Fruit fly (Drosophila melanogaster) whole organism, embryonic: Measurements from ENCODE around the gene CG10862.

Experiments used
- CG11456 ChIP-seq: fragments of 200-800 bp; sonication (Bioruptor generic); IDR thresholded peaks from 3 replicates; pipeline ENCODE4 v1.3.6; 2022; ENCODE audit warnings: missing biosample characterization, missing genetic modification characterization
- CG1602 ChIP-seq: fragments of 200-800 bp; sonication (Bioruptor generic); optimal IDR thresholded peaks from 3 replicates; lab custom pipeline; 2016; ENCODE audit warnings: missing biosample characterization, missing genetic modification characterization
- CG7786 ChIP-seq: fragments of 200-800 bp; sonication (Bioruptor generic); optimal IDR thresholded peaks from 2 replicates; lab custom pipeline; 2016; ENCODE audit warnings: missing biosample characterization, missing genetic modification characterization
- Mes4 ChIP-seq: fragments of 200-800 bp; sonication (Bioruptor generic); optimal IDR thresholded peaks from 2 replicates; lab custom pipeline; 2016; ENCODE audit warnings: missing biosample characterization, missing genetic modification characterization
- NK7.1 ChIP-seq: fragments of 200-800 bp; sonication (Bioruptor generic); optimal IDR thresholded peaks from 3 replicates; lab custom pipeline; 2016; ENCODE audit warnings: missing biosample characterization, missing genetic modification characterization
- Oli ChIP-seq: fragments of 200-800 bp; sonication (Bioruptor generic); optimal IDR thresholded peaks from 2 replicates; lab custom pipeline; 2018; ENCODE audit warnings: missing biosample characterization, mild to moderate bottlenecking, missing genetic modification characterization, moderate library complexity
- ab ChIP-seq: fragments of 200-800 bp; sonication (Bioruptor generic); optimal IDR thresholded peaks from 2 replicates; lab custom pipeline; 2016; ENCODE audit warnings: missing biosample characterization, missing genetic modification characterization
- dmrt99B ChIP-seq: fragments of 200-800 bp; sonication (Bioruptor generic); optimal IDR thresholded peaks from 2 replicates; lab custom pipeline; 2018; ENCODE audit warnings: missing biosample characterization, mild to moderate bottlenecking, missing genetic modification characterization, moderate library complexity
- mld ChIP-seq: fragments of 200-800 bp; sonication (Bioruptor generic); IDR thresholded peaks from 3 replicates; pipeline ENCODE4 v1.3.6; 2022; ENCODE audit warnings: missing biosample characterization, missing genetic modification characterization; ENCODE audit not compliant: partially characterized antibody
- oc ChIP-seq: fragments of 200-800 bp; sonication (Bioruptor generic); optimal IDR thresholded peaks from 2 replicates; lab custom pipeline; 2018; ENCODE audit warnings: missing biosample characterization, mild to moderate bottlenecking, missing genetic modification characterization, moderate library complexity
- sc ChIP-seq, 3 experiments: fragments of >200 bp in 2 of 3; fragments of 200-800 bp in 1 of 3; sonication (Bioruptor generic) in 1 of 3; optimal IDR thresholded peaks; 2 replicates in 2 of 3; 3 replicates in 1 of 3; lab custom pipeline; 2017; ENCODE audit warnings: mild to moderate bottlenecking in 1 of 3, missing biosample characterization in 1 of 3, missing genetic modification characterization in 1 of 3, missing genetic modification reagents in 1 of 3

DNA sequence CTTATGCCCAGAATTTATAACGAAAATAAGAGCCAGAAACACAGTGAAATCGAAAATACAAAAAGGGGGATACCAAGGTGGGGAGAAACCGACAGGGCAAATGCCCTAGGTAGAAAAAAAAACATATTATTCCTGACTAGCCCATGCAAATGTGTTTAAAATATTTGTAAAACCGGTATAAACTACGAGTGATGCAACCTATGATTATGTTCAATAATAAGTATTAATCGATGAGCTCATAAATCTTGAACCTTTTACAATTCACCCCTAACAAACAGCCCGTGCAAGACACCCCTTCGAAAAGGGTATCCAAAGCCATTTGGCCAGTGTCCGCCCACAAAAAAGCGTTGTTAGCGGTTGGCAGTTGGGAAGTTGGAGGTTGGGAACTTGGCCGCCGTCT, 3.3 kb upstream of the CG10862 start:
- no peak for TF ChIP-seq oc (tag; lab: Kevin White, UChicago)
- no peak for TF ChIP-seq Oli (tag; lab: Kevin White, UChicago)
- no peak for TF ChIP-seq dmrt99B (tag; lab: Kevin White, UChicago)
- TF ChIP-seq ab (GFP tag; lab: Kevin White, UChicago), result no peak
- no peak for TF ChIP-seq CG7786 (GFP tag; lab: Kevin White, UChicago)
- no peak for TF ChIP-seq NK7.1 (GFP tag; lab: Kevin White, UChicago)
- no peak for TF ChIP-seq CG1602 (GFP tag; lab: Kevin White, UChicago)
- TF ChIP-seq CG11456 (GFP tag; lab: Robert Waterston, UW), result no peak
- no peak for TF ChIP-seq sc (optimal IDR thresholded peaks at IDR 0.05; lab: Kevin White, UChicago)
- no peak for TF ChIP-seq sc (GFP tag; optimal IDR thresholded peaks at IDR 0.05; lab: Kevin White, UChicago)
- TF ChIP-seq Mes4 (GFP tag; lab: Kevin White, UChicago), result no peak
- TF ChIP-seq mld (GFP tag; lab: Robert Waterston, UW), result no peak
